Fruit fly (Drosophila melanogaster) whole organism, embryonic: ENCODE data around the gene CG15449.

Source experiments
- CG10654 ChIP-seq: fragments of 200-800 bp; sonication (Bioruptor generic); optimal IDR thresholded peaks from 2 replicates; lab custom pipeline; 2016; ENCODE audit warnings: missing biosample characterization, missing genetic modification characterization
- CG11504 ChIP-seq: fragments of 200-800 bp; sonication (Bioruptor generic); optimal IDR thresholded peaks from 3 replicates; lab custom pipeline; 2019; ENCODE audit warnings: missing biosample characterization, mild to moderate bottlenecking, missing genetic modification characterization, moderate library complexity
- CG12299 ChIP-seq: fragments of 200-800 bp; sonication (Bioruptor generic); optimal IDR thresholded peaks from 2 replicates; lab custom pipeline; 2018; ENCODE audit warnings: missing biosample characterization, mild to moderate bottlenecking, missing genetic modification characterization
- CG13296 ChIP-seq: fragments of 200-800 bp; sonication (Bioruptor generic); optimal IDR thresholded peaks from 3 replicates; lab custom pipeline; 2018; ENCODE audit warnings: missing biosample characterization, mild to moderate bottlenecking, missing genetic modification characterization
- CG16779 ChIP-seq: fragments of 200-800 bp; sonication (Bioruptor generic); IDR thresholded peaks from 2 replicates; pipeline ENCODE4 v1.3.6; 2022; ENCODE audit warnings: missing biosample characterization, missing genetic modification characterization
- CG2120 ChIP-seq: fragments of 200-800 bp; sonication (Bioruptor generic); optimal IDR thresholded peaks from 3 replicates; lab custom pipeline; 2016; ENCODE audit warnings: missing biosample characterization, missing genetic modification characterization
- CG31365 ChIP-seq: fragments of 200-800 bp; sonication (Bioruptor generic); optimal IDR thresholded peaks from 2 replicates; lab custom pipeline; 2018; ENCODE audit warnings: missing biosample characterization, mild to moderate bottlenecking, missing genetic modification characterization
- CG34376 ChIP-seq: fragments of 200-800 bp; sonication (Bioruptor generic); optimal IDR thresholded peaks from 2 replicates; lab custom pipeline; 2018; ENCODE audit warnings: missing biosample characterization, mild to moderate bottlenecking, missing genetic modification characterization
- CG3995 ChIP-seq: fragments of 200-800 bp; sonication (Bioruptor generic); optimal IDR thresholded peaks from 3 replicates; lab custom pipeline; 2016; ENCODE audit warnings: missing biosample characterization, missing genetic modification characterization
- CG6272 ChIP-seq: fragments of 200-800 bp; sonication (Bioruptor generic); IDR thresholded peaks from 2 replicates; pipeline ENCODE4 v1.3.6; 2022; ENCODE audit warnings: missing biosample characterization, missing genetic modification characterization
- CG7556 ChIP-seq: fragments of 200-800 bp; sonication (Bioruptor generic); optimal IDR thresholded peaks from 2 replicates; lab custom pipeline; 2017; ENCODE audit warnings: missing biosample characterization, mild to moderate bottlenecking, missing genetic modification characterization
- CG7786 ChIP-seq: fragments of 200-800 bp; sonication (Bioruptor generic); optimal IDR thresholded peaks from 2 replicates; lab custom pipeline; 2016; ENCODE audit warnings: missing biosample characterization, missing genetic modification characterization
- CG7963 ChIP-seq: fragments of 200-800 bp; sonication (Bioruptor generic); IDR thresholded peaks from 3 replicates; pipeline ENCODE4 v1.3.6; 2022; ENCODE audit warnings: missing biosample characterization, missing genetic modification characterization; ENCODE audit not compliant: partially characterized antibody
- CG8281 ChIP-seq: fragments of 200-800 bp; sonication (Bioruptor generic); optimal IDR thresholded peaks from 2 replicates; lab custom pipeline; 2018; ENCODE audit warnings: missing biosample characterization, mild to moderate bottlenecking, missing genetic modification characterization, moderate library complexity
- CHES-1-like ChIP-seq: fragments of 200-800 bp; sonication (Bioruptor generic); optimal IDR thresholded peaks from 2 replicates; lab custom pipeline; 2016; ENCODE audit warnings: missing biosample characterization, missing genetic modification characterization
- Doc3 ChIP-seq: fragments of 200-800 bp; sonication (Bioruptor generic); IDR thresholded peaks from 3 replicates; pipeline ENCODE4 v1.3.6; 2022; ENCODE audit warnings: missing biosample characterization, missing genetic modification characterization; ENCODE audit not compliant: partially characterized antibody
- Hmx ChIP-seq: fragments of 200-800 bp; sonication (Bioruptor generic); optimal IDR thresholded peaks from 2 replicates; lab custom pipeline; 2016; ENCODE audit warnings: missing biosample characterization, missing genetic modification characterization
- Lim3 ChIP-seq: fragments of 200-800 bp; sonication (Bioruptor generic); IDR thresholded peaks from 2 replicates; pipeline ENCODE4 v1.3.6; 2022; ENCODE audit warnings: missing biosample characterization, missing genetic modification characterization
- Myb ChIP-seq: fragments of 200-800 bp; sonication (Bioruptor generic); optimal IDR thresholded peaks from 2 replicates; lab custom pipeline; 2016; ENCODE audit warnings: missing biosample characterization, missing genetic modification characterization
- Nf-YC ChIP-seq: fragments of 200-800 bp; optimal IDR thresholded peaks from 3 replicates; lab custom pipeline; 2019; ENCODE audit warnings: missing biosample characterization, mild to moderate bottlenecking, missing genetic modification characterization, moderate library complexity
- Oaz ChIP-seq: fragments of 200-800 bp; sonication (Bioruptor generic); IDR thresholded peaks from 2 replicates; pipeline ENCODE4 v1.3.6; 2022; ENCODE audit warnings: missing biosample characterization, missing genetic modification characterization
- Opbp ChIP-seq: fragments of 200-800 bp; sonication (Bioruptor generic); IDR thresholded peaks from 3 replicates; pipeline ENCODE4 v1.3.6; 2022; ENCODE audit warnings: missing biosample characterization, missing genetic modification characterization; ENCODE audit not compliant: partially characterized antibody
- Side ChIP-seq: fragments of 200-800 bp; sonication (Bioruptor generic); optimal IDR thresholded peaks from 2 replicates; lab custom pipeline; 2016; ENCODE audit warnings: missing biosample characterization, missing genetic modification characterization
- Spps ChIP-seq: fragments of 200-800 bp; sonication (Bioruptor generic); optimal IDR thresholded peaks from 2 replicates; lab custom pipeline; 2018; ENCODE audit warnings: missing biosample characterization, mild to moderate bottlenecking, missing genetic modification characterization
- Sry-δ ChIP-seq: fragments of 200-800 bp; sonication (Bioruptor generic); optimal IDR thresholded peaks from 2 replicates; lab custom pipeline; 2016; ENCODE audit warnings: missing biosample characterization, missing genetic modification characterization
- ap ChIP-seq: fragments of 200-800 bp; sonication (Bioruptor generic); IDR thresholded peaks from 2 replicates; pipeline ENCODE4 v1.3.6; 2022; ENCODE audit warnings: missing biosample characterization, missing genetic modification characterization
- btn ChIP-seq: fragments of 200-800 bp; sonication (Bioruptor generic); optimal IDR thresholded peaks from 2 replicates; lab custom pipeline; 2016; ENCODE audit warnings: missing biosample characterization, missing genetic modification characterization
- cato ChIP-seq: fragments of 200-800 bp; sonication (Bioruptor generic); optimal IDR thresholded peaks from 2 replicates; lab custom pipeline; 2016; ENCODE audit warnings: missing biosample characterization, missing genetic modification characterization, borderline replicate concordance
- cg ChIP-seq: fragments of 200-800 bp; sonication (Bioruptor generic); optimal IDR thresholded peaks from 3 replicates; lab custom pipeline; 2019; ENCODE audit warnings: missing biosample characterization, mild to moderate bottlenecking, missing genetic modification characterization, moderate library complexity
- croc ChIP-seq: fragments of 200-800 bp; sonication (Bioruptor generic); conservative IDR thresholded peaks from 3 replicates; pipeline ENCODE4 v1.3.6; 2022; ENCODE audit warnings: missing biosample characterization, missing genetic modification characterization
- da ChIP-seq: fragments of 200-800 bp; sonication (Bioruptor generic); optimal IDR thresholded peaks from 2 replicates; lab custom pipeline; 2016; ENCODE audit warnings: missing biosample characterization, missing genetic modification characterization
- disco-r ChIP-seq: fragments of 200-800 bp; sonication (Bioruptor generic); optimal IDR thresholded peaks from 2 replicates; lab custom pipeline; 2016; ENCODE audit warnings: missing biosample characterization, missing genetic modification characterization
- dysf ChIP-seq: fragments of 200-800 bp; sonication (Bioruptor generic); IDR thresholded peaks from 3 replicates; pipeline ENCODE4 v1.3.6; 2022; ENCODE audit warnings: missing biosample characterization, missing genetic modification characterization
- fd102C ChIP-seq: fragments of 200-800 bp; sonication (Bioruptor generic); optimal IDR thresholded peaks from 2 replicates; lab custom pipeline; 2018; ENCODE audit warnings: missing biosample characterization, mild to moderate bottlenecking, missing genetic modification characterization, moderate library complexity
- ftz-f1 ChIP-seq: fragments of 200-800 bp; sonication (Bioruptor generic); optimal IDR thresholded peaks from 2 replicates; lab custom pipeline; 2016; ENCODE audit warnings: missing biosample characterization, missing genetic modification characterization
- gcm ChIP-seq: fragments of 200-800 bp; sonication (Bioruptor generic); optimal IDR thresholded peaks from 2 replicates; lab custom pipeline; 2019; ENCODE audit warnings: missing biosample characterization, mild to moderate bottlenecking, missing genetic modification characterization, moderate library complexity
- hb ChIP-seq: fragments of 200-800 bp; sonication (Bioruptor generic); IDR thresholded peaks from 3 replicates; pipeline ENCODE4 v1.3.6; 2022; ENCODE audit warnings: missing biosample characterization, missing genetic modification characterization; ENCODE audit not compliant: partially characterized antibody
- inv ChIP-seq: fragments of 200-800 bp; sonication (Bioruptor generic); IDR thresholded peaks from 2 replicates; pipeline ENCODE4 v1.3.6; 2022; ENCODE audit warnings: missing biosample characterization, missing genetic modification characterization; ENCODE audit not compliant: partially characterized antibody
- jumu ChIP-seq: fragments of 200-800 bp; sonication (Bioruptor generic); optimal IDR thresholded peaks from 3 replicates; lab custom pipeline; 2016; ENCODE audit warnings: missing biosample characterization, missing genetic modification characterization
- lbe ChIP-seq: fragments of 200-800 bp; sonication (Bioruptor generic); optimal IDR thresholded peaks from 2 replicates; lab custom pipeline; 2016; ENCODE audit warnings: missing biosample characterization, mild to moderate bottlenecking, missing genetic modification characterization
- prd ChIP-seq, 3 experiments: fragments of >200 bp in 2 of 3; fragments of 200-800 bp in 1 of 3; sonication (Bioruptor generic) in 1 of 3; optimal IDR thresholded peaks in 2 of 3; IDR thresholded peaks in 1 of 3; 2 replicates in 2 of 3; 3 replicates in 1 of 3; pipeline versions ENCODE4 v1.3.6 to Lab custom; 2017 to 2022; ENCODE audit warnings: missing biosample characterization in 1 of 3, missing genetic modification characterization in 1 of 3
- ro ChIP-seq: fragments of 200-800 bp; sonication (Bioruptor generic); IDR thresholded peaks from 2 replicates; pipeline ENCODE4 v1.3.6; 2022; ENCODE audit warnings: missing biosample characterization, missing genetic modification characterization
- sd ChIP-seq: fragments of 200-800 bp; sonication (Bioruptor generic); optimal IDR thresholded peaks from 3 replicates; lab custom pipeline; 2018; ENCODE audit warnings: missing biosample characterization, mild to moderate bottlenecking, missing genetic modification characterization, moderate library complexity
- sima ChIP-seq: fragments of 200-800 bp; sonication (Bioruptor generic); optimal IDR thresholded peaks from 2 replicates; lab custom pipeline; 2016; ENCODE audit warnings: missing biosample characterization, missing genetic modification characterization
- tap ChIP-seq: fragments of 200-800 bp; optimal IDR thresholded peaks from 3 replicates; lab custom pipeline; 2019; ENCODE audit warnings: missing biosample characterization, mild to moderate bottlenecking, missing genetic modification characterization, moderate library complexity
- tll ChIP-seq, 2 experiments: fragments of 200-800 bp in 1 of 2; fragments of >200 bp in 1 of 2; sonication (Bioruptor generic) in 1 of 2; optimal IDR thresholded peaks; 2 replicates each; lab custom pipeline; 2017 to 2019; ENCODE audit warnings: missing biosample characterization in 2 of 2, missing genetic modification characterization in 2 of 2, mild to moderate bottlenecking in 1 of 2, moderate library complexity in 1 of 2
- toy ChIP-seq: fragments of 200-800 bp; sonication (Bioruptor generic); IDR thresholded peaks from 2 replicates; pipeline ENCODE4 v1.3.6; 2022; ENCODE audit warnings: missing biosample characterization, missing genetic modification characterization
- vnd ChIP-seq: fragments of 200-800 bp; sonication (Bioruptor generic); IDR thresholded peaks from 3 replicates; pipeline ENCODE4 v1.3.6; 2022; ENCODE audit warnings: missing biosample characterization, missing genetic modification characterization; ENCODE audit not compliant: partially characterized antibody

CG15449 gene

DNA sequence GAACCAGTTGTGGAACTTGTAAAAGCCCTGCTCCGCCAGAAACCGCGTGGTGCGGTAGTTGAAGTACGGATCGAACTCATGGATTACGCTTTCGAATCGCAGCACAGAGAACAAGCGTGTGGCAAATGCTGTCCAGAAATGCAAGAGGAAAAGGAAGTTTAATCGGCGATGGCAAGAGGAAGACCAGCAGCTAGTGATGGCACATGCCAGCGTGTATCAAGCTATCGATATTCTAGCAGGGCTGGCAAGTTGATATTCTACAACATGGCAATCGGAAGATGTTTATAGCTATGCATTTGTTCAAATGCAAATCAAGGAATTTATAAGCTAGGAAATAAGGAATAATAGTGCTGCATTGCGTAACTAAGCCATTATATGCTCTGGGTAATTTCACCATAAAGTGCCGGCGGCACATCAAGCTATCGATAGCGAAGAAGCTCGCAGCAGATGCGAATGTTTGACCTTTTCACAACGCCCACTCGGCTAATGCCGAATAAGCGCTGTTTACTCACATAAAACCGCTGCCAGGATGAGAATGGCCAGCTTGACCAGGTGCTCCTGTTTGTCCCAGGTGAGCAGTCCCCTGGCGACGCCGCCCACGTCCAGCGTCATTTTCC, 12.8 kb upstream of the CG15449 start (continued):
- TF ChIP-seq cato (GFP tag; lab: Kevin White, UChicago) (peak; percentile 27), CG7786 (peak; percentile 69), vnd (GFP tag; lab: Robert Waterston, UW) (peak; percentile 80), Lim3 (GFP tag; lab: Robert Waterston, UW) (no peak), CG7963 (GFP tag; lab: Robert Waterston, UW) (peak; percentile 61; the same call in 1 of the 3 replicates), Doc3 (GFP tag; lab: Robert Waterston, UW) (peak; percentile 62), Sry-δ (GFP tag; lab: Kevin White, UChicago) (peak; percentile 96), dysf (GFP tag; lab: Robert Waterston, UW) (peak; percentile 63; the same call in 2 of the 3 replicates), gcm (peak; percentile 59), CG13296 (GFP tag; lab: Kevin White, UChicago) (peak; percentile 88), hb (GFP tag; lab: Robert Waterston, UW) (peak; percentile 77; the same call in 2 of the 3 replicates), ap (no peak), sd (peak; percentile 43), CG12299 (tag; lab: Kevin White, UChicago) (peak; percentile 75), ftz-f1 (GFP tag; lab: Kevin White, UChicago) (no peak), sima (peak; percentile 24), fd102C (GFP tag; lab: Kevin White, UChicago) (peak; percentile 33), Oaz (peak; percentile 32; the same call in 1 of the 2 replicates), CG3995 (peak; percentile 64), CG2120 (GFP tag; lab: Kevin White, UChicago) (peak; percentile 67), da (GFP tag; lab: Kevin White, UChicago) (no peak), disco-r (GFP tag; lab: Kevin White, UChicago) (peak; percentile 78), Nf-YC (tag; lab: Kevin White, UChicago) (peak; percentile 36), croc (no peak; the same call in 2 of the 3 replicates), prd (optimal IDR thresholded peaks at IDR 0.05; lab: Kevin White, UChicago) (no peak), prd (GFP tag; IDR thresholded peaks at IDR 0.05; lab: Robert Waterston, UW) (peak; percentile 61), btn (GFP tag; lab: Kevin White, UChicago) (peak; percentile 60), tap (tag; lab: Kevin White, UChicago) (peak; percentile 55), Myb (GFP tag; lab: Kevin White, UChicago) (peak; percentile 49), Side (GFP tag; lab: Kevin White, UChicago) (peak; percentile 86), CG31365 (tag; lab: Kevin White, UChicago) (peak; percentile 79), jumu (GFP tag; lab: Kevin White, UChicago) (peak; percentile 54), CG6272 (peak; percentile 48; the same call in 1 of the 2 replicates), Spps (peak; percentile 47), CG34376 (GFP tag; lab: Kevin White, UChicago) (peak; percentile 90), Hmx (no peak), cg (GFP tag; lab: Kevin White, UChicago) (no peak), CG11504 (tag; lab: Kevin White, UChicago) (peak; percentile 59), inv (peak; percentile 77), CG7556 (GFP tag; lab: Kevin White, UChicago) (peak; percentile 23), CG16779 (0 out of 2 replicates have a peak, but pooled peaks have one; percentile 47), tll (GFP tag; optimal IDR thresholded peaks at IDR 0.05; lab: Kevin White, UChicago) (no peak), CHES-1-like (GFP tag; lab: Kevin White, UChicago) (peak; percentile 76), CG8281 (tag; lab: Kevin White, UChicago) (peak; percentile 21), Opbp (GFP tag; lab: Robert Waterston, UW) (peak; percentile 82), ro (GFP tag; lab: Robert Waterston, UW) (no peak), toy (GFP tag; lab: Robert Waterston, UW) (peak; percentile 47; the same call in 1 of the 2 replicates), lbe (GFP tag; lab: Kevin White, UChicago) (peak; percentile 50), CG10654 (peak; percentile 51)
